Fruit fly (Drosophila melanogaster) whole organism, embryonic: ENCODE results near the gene CG6709.
A peak's percentile ranks its signal among the peaks of the same experiment; 100 is the strongest.

Source experiments
- Antp ChIP-seq: fragments of 200-800 bp; sonication (Bioruptor generic); optimal IDR thresholded peaks from 3 replicates; lab custom pipeline; 2016; ENCODE audit warnings: missing biosample characterization, missing genetic modification characterization
- Atf6 ChIP-seq: fragments of 200-800 bp; sonication (Bioruptor generic); IDR thresholded peaks from 2 replicates; pipeline ENCODE4 v1.3.6; 2022; ENCODE audit warnings: missing biosample characterization, missing genetic modification characterization
- Awh ChIP-seq: fragments of 200-800 bp; sonication (Bioruptor generic); IDR thresholded peaks from 2 replicates; pipeline ENCODE4, ENCODE4 v1.3.6; 2022; ENCODE audit warnings: missing biosample characterization, missing genetic modification characterization
- B-H2 ChIP-seq: fragments of 200-800 bp; sonication (Bioruptor generic); optimal IDR thresholded peaks from 2 replicates; lab custom pipeline; 2018; ENCODE audit warnings: missing biosample characterization, mild to moderate bottlenecking, missing genetic modification characterization
- CG11456 ChIP-seq: fragments of 200-800 bp; sonication (Bioruptor generic); IDR thresholded peaks from 3 replicates; pipeline ENCODE4 v1.3.6; 2022; ENCODE audit warnings: missing biosample characterization, missing genetic modification characterization
- CG12659 ChIP-seq: fragments of 200-800 bp; sonication (Bioruptor generic); optimal IDR thresholded peaks from 3 replicates; lab custom pipeline; 2017; ENCODE audit warnings: mild to moderate bottlenecking, missing biosample characterization, missing genetic modification reagents, missing genetic modification characterization
- CG13296 ChIP-seq: fragments of 200-800 bp; sonication (Bioruptor generic); optimal IDR thresholded peaks from 3 replicates; lab custom pipeline; 2018; ENCODE audit warnings: missing biosample characterization, mild to moderate bottlenecking, missing genetic modification characterization
- CG15696 ChIP-seq: fragments of 200-800 bp; sonication (Bioruptor generic); optimal IDR thresholded peaks from 2 replicates; lab custom pipeline; 2019; ENCODE audit warnings: missing biosample characterization, mild to moderate bottlenecking, missing genetic modification characterization, moderate library complexity
- CG18011 ChIP-seq: fragments of 200-800 bp; sonication (Bioruptor generic); optimal IDR thresholded peaks from 2 replicates; lab custom pipeline; 2017; ENCODE audit warnings: missing biosample characterization, missing genetic modification characterization, mild to moderate bottlenecking, moderate library complexity, missing genotype
- CG2116 ChIP-seq: fragments of 200-800 bp; sonication (Bioruptor generic); optimal IDR thresholded peaks from 3 replicates; lab custom pipeline; 2018; ENCODE audit warnings: missing biosample characterization, mild to moderate bottlenecking, missing genetic modification characterization
- CG3163 ChIP-seq: fragments of 200-800 bp; sonication (Bioruptor generic); optimal IDR thresholded peaks from 3 replicates; lab custom pipeline; 2016; ENCODE audit warnings: missing biosample characterization, missing genetic modification characterization
- CG6689 ChIP-seq: fragments of 200-800 bp; sonication (Bioruptor generic); IDR thresholded peaks from 2 replicates; pipeline ENCODE4 v1.3.6; 2022; ENCODE audit warnings: missing biosample characterization, missing genetic modification characterization
- CG7745 ChIP-seq: fragments of 200-800 bp; sonication (Bioruptor generic); optimal IDR thresholded peaks from 2 replicates; lab custom pipeline; 2018; ENCODE audit warnings: missing biosample characterization, mild to moderate bottlenecking, missing genetic modification characterization, moderate library complexity
- CG8089 ChIP-seq: fragments of 200-800 bp; sonication (Bioruptor generic); optimal IDR thresholded peaks from 3 replicates; lab custom pipeline; 2016; ENCODE audit warnings: missing biosample characterization, missing genetic modification characterization
- CrebB ChIP-seq: fragments of 200-800 bp; sonication (Bioruptor generic); optimal IDR thresholded peaks from 3 replicates; lab custom pipeline; 2018; ENCODE audit warnings: missing biosample characterization, mild to moderate bottlenecking, missing genetic modification characterization
- D19A ChIP-seq: fragments of 200-800 bp; optimal IDR thresholded peaks from 3 replicates; lab custom pipeline; 2019; ENCODE audit warnings: missing biosample characterization, mild to moderate bottlenecking, missing genetic modification characterization, moderate library complexity
- Deaf1 ChIP-seq: fragments of 200-800 bp; optimal IDR thresholded peaks from 3 replicates; lab custom pipeline; 2019; ENCODE audit warnings: missing biosample characterization, mild to moderate bottlenecking, missing genetic modification characterization, moderate library complexity
- Drgx ChIP-seq: fragments of 200-800 bp; sonication (Bioruptor generic); IDR thresholded peaks from 2 replicates; pipeline ENCODE4 v1.3.6; 2022; ENCODE audit warnings: missing biosample characterization, missing genetic modification characterization
- HLHmδ ChIP-seq: fragments of 200-800 bp; sonication (Bioruptor generic); optimal IDR thresholded peaks from 2 replicates; lab custom pipeline; 2018; ENCODE audit warnings: missing biosample characterization, mild to moderate bottlenecking, missing genetic modification characterization, moderate library complexity
- Hmx ChIP-seq: fragments of 200-800 bp; sonication (Bioruptor generic); optimal IDR thresholded peaks from 2 replicates; lab custom pipeline; 2016; ENCODE audit warnings: missing biosample characterization, missing genetic modification characterization
- Hr39 ChIP-seq: fragments of >200 bp; optimal IDR thresholded peaks from 2 replicates; lab custom pipeline; 2017
- Kr ChIP-seq: fragments of 200-800 bp; sonication (Bioruptor generic); optimal IDR thresholded peaks from 2 replicates; lab custom pipeline; 2017; ENCODE audit warnings: missing biosample characterization, mild to moderate bottlenecking, missing genetic modification characterization
- Mad ChIP-seq: fragments of 200-800 bp; sonication (Bioruptor generic); optimal IDR thresholded peaks from 2 replicates; lab custom pipeline; 2016; ENCODE audit warnings: missing biosample characterization, missing genetic modification characterization
- Meics ChIP-seq: fragments of 200-800 bp; sonication (Bioruptor generic); optimal IDR thresholded peaks from 2 replicates; lab custom pipeline; 2017; ENCODE audit warnings: missing biosample characterization, mild to moderate bottlenecking, missing genetic modification characterization
- Oaz ChIP-seq: fragments of 200-800 bp; sonication (Bioruptor generic); IDR thresholded peaks from 2 replicates; pipeline ENCODE4 v1.3.6; 2022; ENCODE audit warnings: missing biosample characterization, missing genetic modification characterization
- Oli ChIP-seq: fragments of 200-800 bp; sonication (Bioruptor generic); optimal IDR thresholded peaks from 2 replicates; lab custom pipeline; 2018; ENCODE audit warnings: missing biosample characterization, mild to moderate bottlenecking, missing genetic modification characterization, moderate library complexity
- Ptx1 ChIP-seq: fragments of 200-800 bp; sonication (Bioruptor generic); IDR thresholded peaks from 2 replicates; pipeline ENCODE4 v1.3.6; 2022; ENCODE audit warnings: missing biosample characterization, missing genetic modification characterization
- ab ChIP-seq: fragments of 200-800 bp; sonication (Bioruptor generic); optimal IDR thresholded peaks from 2 replicates; lab custom pipeline; 2016; ENCODE audit warnings: missing biosample characterization, missing genetic modification characterization
- bbx ChIP-seq: fragments of 200-800 bp; sonication (Bioruptor generic); IDR thresholded peaks from 2 replicates; pipeline ENCODE4 v1.3.6; 2022; ENCODE audit warnings: missing biosample characterization, missing genetic modification characterization; ENCODE audit not compliant: partially characterized antibody
- cg ChIP-seq: fragments of 200-800 bp; sonication (Bioruptor generic); optimal IDR thresholded peaks from 3 replicates; lab custom pipeline; 2019; ENCODE audit warnings: missing biosample characterization, mild to moderate bottlenecking, missing genetic modification characterization, moderate library complexity
- dmrt11E ChIP-seq: fragments of 200-800 bp; sonication (Bioruptor generic); optimal IDR thresholded peaks from 3 replicates; lab custom pipeline; 2018; ENCODE audit warnings: missing biosample characterization, mild to moderate bottlenecking, missing genetic modification characterization, moderate library complexity
- dpn ChIP-seq, 2 experiments: fragments of 200-800 bp; sonication (Bioruptor generic); optimal IDR thresholded peaks; 3 replicates each; lab custom pipeline; 2016; ENCODE audit warnings: missing biosample characterization in 2 of 2, missing genetic modification characterization in 2 of 2
- gt ChIP-seq: fragments of 200-800 bp; sonication (Bioruptor generic); IDR thresholded peaks from 2 replicates; pipeline ENCODE4 v1.3.6; 2022; ENCODE audit warnings: missing biosample characterization, missing genetic modification characterization
- ham ChIP-seq: fragments of 200-800 bp; sonication (Bioruptor generic); IDR thresholded peaks from 2 replicates; pipeline ENCODE4 v1.3.6; 2022; ENCODE audit warnings: missing biosample characterization, missing genetic modification characterization
- hth ChIP-seq: fragments of >200 bp; optimal IDR thresholded peaks from 2 replicates; lab custom pipeline; 2017; ENCODE audit warnings: inconsistent platforms
- inv ChIP-seq: fragments of 200-800 bp; sonication (Bioruptor generic); IDR thresholded peaks from 2 replicates; pipeline ENCODE4 v1.3.6; 2022; ENCODE audit warnings: missing biosample characterization, missing genetic modification characterization; ENCODE audit not compliant: partially characterized antibody
- jing ChIP-seq: fragments of 200-800 bp; sonication (Bioruptor generic); optimal IDR thresholded peaks from 2 replicates; lab custom pipeline; 2018; ENCODE audit warnings: missing biosample characterization, mild to moderate bottlenecking, missing genetic modification characterization
- lilli ChIP-seq: fragments of 200-800 bp; sonication (Bioruptor generic); optimal IDR thresholded peaks from 3 replicates; lab custom pipeline; 2016; ENCODE audit warnings: missing biosample characterization, missing genetic modification characterization
- lola ChIP-seq, 3 experiments: fragments of >200 bp in 2 of 3; fragments of 200-800 bp in 1 of 3; sonication (Bioruptor generic) in 1 of 3; optimal IDR thresholded peaks; 2 replicates each; lab custom pipeline; 2017 to 2019; ENCODE audit warnings: missing biosample characterization in 3 of 3, missing genetic modification characterization in 3 of 3, mild to moderate bottlenecking in 1 of 3, moderate library complexity in 1 of 3
- pan ChIP-seq, 4 experiments: fragments of >200 bp in 3 of 4; fragments of 200-800 bp in 1 of 4; sonication (Bioruptor generic) in 1 of 4; optimal IDR thresholded peaks in 3 of 4; IDR thresholded peaks in 1 of 4; 2 replicates each; pipeline versions ENCODE4 v1.3.6 to Lab custom; 2017 to 2022; ENCODE audit warnings: missing biosample characterization in 2 of 4, missing genetic modification characterization in 2 of 4, mixed read lengths in 1 of 4
- pb ChIP-seq: fragments of 200-800 bp; sonication (Bioruptor generic); optimal IDR thresholded peaks from 3 replicates; lab custom pipeline; 2016; ENCODE audit warnings: missing biosample characterization, missing genetic modification characterization
- pho ChIP-seq: fragments of 200-800 bp; sonication (Bioruptor generic); optimal IDR thresholded peaks from 2 replicates; lab custom pipeline; 2016; ENCODE audit warnings: missing biosample characterization, missing genetic modification characterization
- pum ChIP-seq: fragments of 200-800 bp; sonication (Bioruptor generic); optimal IDR thresholded peaks from 2 replicates; lab custom pipeline; 2016; ENCODE audit warnings: missing biosample characterization, missing genetic modification characterization
- ro ChIP-seq: fragments of 200-800 bp; sonication (Bioruptor generic); IDR thresholded peaks from 2 replicates; pipeline ENCODE4 v1.3.6; 2022; ENCODE audit warnings: missing biosample characterization, missing genetic modification characterization
- run ChIP-seq: fragments of 200-800 bp; sonication (Bioruptor generic); optimal IDR thresholded peaks from 3 replicates; lab custom pipeline; 2018; ENCODE audit warnings: missing biosample characterization, mild to moderate bottlenecking, missing genetic modification characterization
- stc ChIP-seq: fragments of 200-800 bp; sonication (Bioruptor generic); IDR thresholded peaks from 2 replicates; pipeline ENCODE4 v1.3.6; 2022; ENCODE audit warnings: missing biosample characterization, missing genetic modification characterization
- stwl ChIP-seq: fragments of 200-800 bp; sonication (Bioruptor generic); optimal IDR thresholded peaks from 3 replicates; lab custom pipeline; 2018; ENCODE audit warnings: missing biosample characterization, mild to moderate bottlenecking, missing genetic modification characterization, moderate library complexity
- zen ChIP-seq: fragments of 200-800 bp; sonication (Bioruptor generic); optimal IDR thresholded peaks from 3 replicates; lab custom pipeline; 2018; ENCODE audit warnings: missing biosample characterization, mild to moderate bottlenecking, missing genetic modification characterization, moderate library complexity
- zf30C ChIP-seq: fragments of 200-800 bp; sonication (Bioruptor generic); optimal IDR thresholded peaks from 3 replicates; lab custom pipeline; 2018; ENCODE audit warnings: missing biosample characterization, mild to moderate bottlenecking, missing genetic modification characterization

The CG6709 gene

DNA sequence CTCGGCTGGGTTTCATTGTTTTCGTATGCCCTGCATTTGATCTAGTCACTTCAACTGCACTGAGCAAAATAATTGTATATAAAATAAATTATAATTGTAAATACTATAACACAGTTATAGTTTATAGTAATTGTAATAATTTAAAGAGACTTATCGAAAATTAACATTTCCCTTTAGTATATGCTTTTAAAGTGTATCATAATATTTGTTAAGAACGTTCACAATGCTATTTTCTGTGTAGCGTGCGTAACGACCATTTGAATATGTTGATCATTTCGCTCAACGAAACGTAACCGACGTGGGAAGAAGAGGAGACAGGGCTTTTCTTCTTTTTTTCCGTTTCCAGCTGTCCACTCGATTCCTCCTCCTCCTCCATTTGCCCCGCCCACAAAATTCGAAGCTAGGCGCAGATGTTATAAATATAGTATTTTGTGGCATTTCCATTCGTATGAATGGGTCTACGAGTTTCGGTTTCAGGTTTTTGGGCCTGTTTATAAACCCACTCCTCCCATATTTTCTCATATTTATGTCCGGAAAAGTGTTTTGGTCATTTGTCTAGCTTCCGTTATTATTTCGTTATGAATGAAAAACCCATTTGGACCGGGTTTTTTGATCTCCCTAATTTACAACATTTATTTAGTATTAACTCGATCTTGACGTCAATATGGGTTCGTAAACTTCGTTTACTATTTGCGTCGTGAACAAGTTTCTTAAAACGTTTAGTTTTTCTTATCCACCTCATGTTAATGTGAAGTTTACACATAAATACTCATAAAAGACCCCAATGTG, 37.9 kb downstream of the CG6709 start (continued):
- TF ChIP-seq Oli (tag; lab: Kevin White, UChicago), result peak; percentile 82
- TF ChIP-seq stc (GFP tag; lab: Robert Waterston, UW), result peak; percentile 92
- peak in 1 of 3 experiments; percentile 92 for TF ChIP-seq lola (GFP tag; optimal IDR thresholded peaks at IDR 0.05; lab: Kevin White, UChicago)
- TF ChIP-seq CG2116 (GFP tag; lab: Kevin White, UChicago), result no peak
- TF ChIP-seq Antp (GFP tag; lab: Kevin White, UChicago), result no peak
- peak; percentile 48 for TF ChIP-seq jing (GFP tag; lab: Kevin White, UChicago)
- TF ChIP-seq Atf6 (GFP tag; lab: Robert Waterston, UW), result peak; percentile 73
- peak; percentile 30 for TF ChIP-seq CG7745
- TF ChIP-seq zen, result peak; percentile 95
- TF ChIP-seq dmrt11E, result peak; percentile 98
- no peak for TF ChIP-seq CG18011 (GFP tag; lab: Kevin White, UChicago)
- peak in 1 of 2 experiments; percentile 61 for TF ChIP-seq dpn (GFP tag; optimal IDR thresholded peaks at IDR 0.05; lab: Kevin White, UChicago)
- no peak for TF ChIP-seq HLHmδ (GFP tag; lab: Kevin White, UChicago)
- no peak for TF ChIP-seq Mad (GFP tag; lab: Kevin White, UChicago)
- TF ChIP-seq Deaf1, result peak; percentile 68
- no peak for TF ChIP-seq CG3163
- peak; percentile 69 for TF ChIP-seq Meics (GFP tag; lab: Kevin White, UChicago)
- TF ChIP-seq CG11456, result 0 out of 3 replicates have a peak, but pooled peaks have one; percentile 49
- TF ChIP-seq pum (GFP tag; lab: Kevin White, UChicago), result no peak
- TF ChIP-seq ab (GFP tag; lab: Kevin White, UChicago), result no peak
- peak; percentile 2 for TF ChIP-seq Kr (GFP tag; lab: Kevin White, UChicago)
- 0 out of 2 replicates have a peak, but pooled peaks have one; percentile 32 for TF ChIP-seq ham (GFP tag; lab: Robert Waterston, UW)
- TF ChIP-seq Hr39, result no peak
- peak; percentile 44 for TF ChIP-seq lilli (GFP tag; lab: Kevin White, UChicago)
- TF ChIP-seq CG6689 (GFP tag; lab: Robert Waterston, UW), result peak; percentile 88
- TF ChIP-seq zf30C (GFP tag; lab: Kevin White, UChicago), result peak; percentile 95
- no peak for TF ChIP-seq pho (GFP tag; lab: Kevin White, UChicago)
- TF ChIP-seq bbx, result no peak
- peak; percentile 42 for TF ChIP-seq CG12659
- TF ChIP-seq B-H2 (GFP tag; lab: Kevin White, UChicago), result no peak
- TF ChIP-seq Oaz (GFP tag; lab: Robert Waterston, UW), result no peak
- no peak for TF ChIP-seq Hmx (GFP tag; lab: Kevin White, UChicago)
- TF ChIP-seq ro (GFP tag; lab: Robert Waterston, UW), result peak; percentile 66
- no peak for TF ChIP-seq hth (lab: Kevin White, UChicago)
- TF ChIP-seq CG15696 (tag; lab: Kevin White, UChicago), result peak; percentile 92
- TF ChIP-seq run (tag; lab: Kevin White, UChicago), result peak; percentile 60
- no peak for TF ChIP-seq cg (GFP tag; lab: Kevin White, UChicago)
- peak; percentile 88 for TF ChIP-seq Awh
- no peak for TF ChIP-seq pb (GFP tag; lab: Kevin White, UChicago)
- TF ChIP-seq stwl (tag; lab: Kevin White, UChicago), result peak; percentile 38
- peak; percentile 48 for TF ChIP-seq CrebB (tag; lab: Kevin White, UChicago)
- TF ChIP-seq gt (GFP tag; lab: Robert Waterston, UW), result peak; percentile 82
- TF ChIP-seq CG13296 (GFP tag; lab: Kevin White, UChicago), result peak; percentile 45
- no peak for TF ChIP-seq pan (optimal IDR thresholded peaks at IDR 0.05; lab: Kevin White, UChicago)
- peak in 1 of 2 experiments; percentile 87 for TF ChIP-seq pan (GFP tag; optimal IDR thresholded peaks at IDR 0.05 in 1 of 2, IDR thresholded peaks at IDR 0.05 in 1 of 2)
- peak; percentile 86 for TF ChIP-seq Ptx1 (GFP tag; lab: Robert Waterston, UW)
- TF ChIP-seq CG8089 (GFP tag; lab: Kevin White, UChicago), result no peak
- TF ChIP-seq Drgx (GFP tag; lab: Robert Waterston, UW), result peak; percentile 39; the same call in 1 of the 2 replicates
- TF ChIP-seq inv (GFP tag; lab: Robert Waterston, UW), result no peak
- TF ChIP-seq D19A (tag; lab: Kevin White, UChicago), result peak; percentile 91
